Worm (Caenorhabditis elegans) whole organism, L3 larva: ENCODE measurements around the gene Y43F8C.9.

Source experiments
- R02D3.7 ChIP-seq: fragments of 150-350 bp; optimal IDR thresholded peaks from 2 replicates; lab custom pipeline; 2014; ENCODE audit warnings: missing biosample characterization, missing genetic modification characterization
- ZK546.5 ChIP-seq: sonication (generic microtip); optimal IDR thresholded peaks from 2 replicates; lab custom pipeline; 2017; ENCODE audit warnings: missing biosample characterization, missing genetic modification characterization
- ceh-16 ChIP-seq: sonication (generic microtip); optimal IDR thresholded peaks from 2 replicates; lab custom pipeline; 2017; ENCODE audit warnings: missing biosample characterization, missing genetic modification characterization
- ceh-28 ChIP-seq: fragments of 150-350 bp; optimal IDR thresholded peaks from 2 replicates; lab custom pipeline; 2014; ENCODE audit warnings: missing biosample characterization, missing genetic modification reagents, missing genetic modification characterization
- ceh-82 ChIP-seq: fragments of 150-350 bp; optimal IDR thresholded peaks from 2 replicates; lab custom pipeline; 2014; ENCODE audit warnings: missing biosample characterization, missing genetic modification characterization
- daf-12 ChIP-seq: fragments of 150-350 bp; optimal IDR thresholded peaks from 2 replicates; lab custom pipeline; 2014; ENCODE audit warnings: missing biosample characterization, missing genetic modification reagents, missing genetic modification characterization
- egl-27 ChIP-seq: sonication (generic microtip); optimal IDR thresholded peaks from 4 replicates; lab custom pipeline; 2017; ENCODE audit warnings: missing biosample characterization, missing genetic modification reagents, missing genetic modification characterization
- elt-2 ChIP-seq: sonication (generic microtip); optimal IDR thresholded peaks from 2 replicates; lab custom pipeline; 2016; ENCODE audit warnings: missing genetic modification reagents, mild to moderate bottlenecking, missing genetic modification characterization, missing compliant biosample characterization
- fkh-10 ChIP-seq: sonication (generic microtip); optimal IDR thresholded peaks from 2 replicates; lab custom pipeline; 2017; ENCODE audit warnings: missing biosample characterization, missing genetic modification reagents, missing genetic modification characterization
- fkh-2 ChIP-seq: fragments of 150-350 bp; optimal IDR thresholded peaks from 2 replicates; lab custom pipeline; 2014; ENCODE audit warnings: missing biosample characterization, missing genetic modification reagents, missing genetic modification characterization
- fos-1 ChIP-seq: fragments of 150-350 bp; optimal IDR thresholded peaks from 2 replicates; lab custom pipeline; 2014; ENCODE audit warnings: missing biosample characterization, missing genetic modification characterization
- jun-1 ChIP-seq: fragments of 150-350 bp; optimal IDR thresholded peaks from 2 replicates; lab custom pipeline; 2014; ENCODE audit warnings: missing biosample characterization, missing genetic modification reagents, missing genetic modification characterization
- lin-39 ChIP-seq: fragments of 150-350 bp; optimal IDR thresholded peaks from 2 replicates; lab custom pipeline; 2018; ENCODE audit warnings: missing biosample characterization, missing genetic modification reagents, missing genetic modification characterization
- mml-1 ChIP-seq: fragments of 150-350 bp; sonication (generic microtip); optimal IDR thresholded peaks from 3 replicates; lab custom pipeline; 2014; ENCODE audit warnings: missing biosample characterization, missing genetic modification characterization
- nfya-1 ChIP-seq: sonication (generic microtip); optimal IDR thresholded peaks from 2 replicates; lab custom pipeline; 2017; ENCODE audit warnings: missing genetic modification characterization, mild to moderate bottlenecking, missing compliant biosample characterization, antibody characterized with exemption, moderate library complexity; ENCODE audit not compliant: insufficient read depth
- nhr-11 ChIP-seq: fragments of 150-350 bp; optimal IDR thresholded peaks from 2 replicates; lab custom pipeline; 2014; ENCODE audit warnings: missing biosample characterization, missing genetic modification characterization
- skn-1 ChIP-seq: fragments of 150-350 bp; optimal IDR thresholded peaks from 2 replicates; lab custom pipeline; 2014; ENCODE audit warnings: missing biosample characterization, missing genetic modification characterization
- snpc-4 ChIP-seq: fragments of 150-350 bp; optimal IDR thresholded peaks from 2 replicates; lab custom pipeline; 2014; ENCODE audit warnings: missing biosample characterization, missing genetic modification characterization
- tbx-2 ChIP-seq: sonication (generic microtip); optimal IDR thresholded peaks from 2 replicates; lab custom pipeline; 2016; ENCODE audit warnings: mild to moderate bottlenecking, missing genetic modification characterization, missing compliant biosample characterization

Y43F8C.9 gene

ce11 chrV:19673298-19673903 is 27.5 kb downstream of the Y43F8C.9 start:
- TF ChIP-seq daf-12: no peak
- TF ChIP-seq R02D3.7 (tag; lab: Kevin White, UChicago): no peak
- TF ChIP-seq elt-2: peak; percentile 63
- TF ChIP-seq egl-27: no peak
- no peak for TF ChIP-seq ceh-28
- TF ChIP-seq nfya-1 (tag; lab: Kevin White, UChicago): no peak
- no peak for TF ChIP-seq nhr-11 (tag; lab: Kevin White, UChicago)
- no peak for TF ChIP-seq ceh-82
- TF ChIP-seq ceh-16: no peak

ce11 chrV:19674543-19674942 is 28.6 kb downstream of the Y43F8C.9 start, which contains the start of gene mrp-7:
TSS of gene mrp-7 (plus strand) at chrV:19674843.
- TF ChIP-seq lin-39: no peak
- TF ChIP-seq snpc-4: no peak
- no peak for TF ChIP-seq ZK546.5 (tag; lab: Kevin White, UChicago)
- TF ChIP-seq daf-12: no peak
- TF ChIP-seq fkh-2 (tag; lab: Kevin White, UChicago): no peak
- TF ChIP-seq jun-1 (tag; lab: Kevin White, UChicago): no peak
- TF ChIP-seq skn-1 (tag; lab: Kevin White, UChicago): no peak
- TF ChIP-seq fos-1: no peak
- TF ChIP-seq fkh-10 (GFP tag; lab: Kevin White, UChicago): no peak

- peak; percentile 95 for TF ChIP-seq ceh-28
- TF ChIP-seq mml-1: no peak
Observed at ce11 chrV:19691271-19691886, 45.5 kb downstream of the Y43F8C.9 start.

- TF ChIP-seq ceh-28: peak; percentile 81
- no peak for TF ChIP-seq tbx-2 (tag; lab: Kevin White, UChicago)
- TF ChIP-seq, all 47 proteins: peak for 1
Observed at ce11 chrV:19691954-19692353, 46.0 kb downstream of the Y43F8C.9 start.
